Worm (Caenorhabditis elegans) whole organism, young adult: ENCODE data around the gene pyk-2.
A peak's percentile ranks its signal among the peaks of the same experiment; 100 is the strongest.

ENCODE experiments used
- B0261.1 ChIP-seq: sonication (generic microtip); optimal IDR thresholded peaks from 2 replicates; lab custom pipeline; 2016; ENCODE audit warnings: mild to moderate bottlenecking, missing genetic modification characterization, moderate library complexity, missing compliant biosample characterization
- F55B11.4 ChIP-seq: sonication (generic microtip); optimal IDR thresholded peaks from 2 replicates; lab custom pipeline; 2016; ENCODE audit warnings: missing compliant biosample characterization, missing genetic modification characterization, borderline replicate concordance; ENCODE audit not compliant: insufficient read depth
- Y67H2A.10 ChIP-seq: fragments of 200-800 bp; sonication (Bioruptor generic); conservative IDR thresholded peaks from 2 replicates; pipeline ENCODE4 v1.3.6; 2022; ENCODE audit warnings: missing genetic modification reagents, missing genetic modification characterization, missing compliant biosample characterization
- Y95B8A.8 ChIP-seq: fragments of 200-800 bp; sonication (Bioruptor generic); IDR thresholded peaks from 2 replicates; pipeline ENCODE4 v1.3.6; 2022; ENCODE audit warnings: missing genetic modification reagents, missing genetic modification characterization, missing compliant biosample characterization
- ZK185.1 ChIP-seq: sonication (generic microtip); optimal IDR thresholded peaks from 2 replicates; lab custom pipeline; 2016; ENCODE audit warnings: mild to moderate bottlenecking, missing genetic modification characterization, missing compliant biosample characterization; ENCODE audit not compliant: poor library complexity, severe bottlenecking
- aptf-3 ChIP-seq: fragments of 200-800 bp; sonication (Bioruptor generic); IDR thresholded peaks from 2 replicates; pipeline ENCODE4 v1.3.6; 2022; ENCODE audit warnings: missing genetic modification characterization, missing compliant biosample characterization
- atf-7 ChIP-seq: sonication (generic microtip); optimal IDR thresholded peaks from 2 replicates; lab custom pipeline; 2017; ENCODE audit warnings: mild to moderate bottlenecking, missing genetic modification characterization, missing compliant biosample characterization
- athp-1 ChIP-seq: sonication (generic microtip); optimal IDR thresholded peaks from 2 replicates; lab custom pipeline; 2017; ENCODE audit warnings: mild to moderate bottlenecking, missing genetic modification characterization, missing compliant biosample characterization
- ceh-58 ChIP-seq: fragments of 200-800 bp; sonication (Bioruptor generic); IDR thresholded peaks from 2 replicates; pipeline ENCODE4 v1.3.6; 2022; ENCODE audit warnings: missing genetic modification characterization, missing compliant biosample characterization
- die-1 ChIP-seq: sonication (generic microtip); optimal IDR thresholded peaks from 2 replicates; lab custom pipeline; 2016; ENCODE audit warnings: missing genotype, mild to moderate bottlenecking, missing genetic modification characterization, missing compliant biosample characterization
- fkh-3 ChIP-seq: sonication (generic microtip); optimal IDR thresholded peaks from 2 replicates; lab custom pipeline; 2016; ENCODE audit warnings: mild to moderate bottlenecking, missing genetic modification characterization, missing compliant biosample characterization
- him-1 ChIP-seq: sonication (generic microtip); optimal IDR thresholded peaks from 2 replicates; lab custom pipeline; 2016; ENCODE audit warnings: missing genotype, missing genetic modification reagents, missing genetic modification characterization, missing compliant biosample characterization
- hlh-12 ChIP-seq: sonication (generic microtip); optimal IDR thresholded peaks from 2 replicates; lab custom pipeline; 2016; ENCODE audit warnings: missing genetic modification characterization, missing compliant biosample characterization
- hmg-1.2 ChIP-seq: fragments of 200-800 bp; sonication (Bioruptor generic); IDR thresholded peaks from 2 replicates; pipeline ENCODE4 v1.3.6; 2022; ENCODE audit warnings: missing genetic modification reagents, missing genetic modification characterization, missing compliant biosample characterization
- hmg-20 ChIP-seq: fragments of 200-800 bp; sonication (Bioruptor generic); IDR thresholded peaks from 2 replicates; pipeline ENCODE4 v1.3.6; 2022; ENCODE audit warnings: missing genetic modification reagents, missing genetic modification characterization, missing compliant biosample characterization
- hrde-1 ChIP-seq: sonication (generic microtip); optimal IDR thresholded peaks from 2 replicates; lab custom pipeline; 2016; ENCODE audit warnings: missing genetic modification characterization, mild to moderate bottlenecking, missing compliant biosample characterization, moderate library complexity, missing genotype, missing genetic modification reagents, borderline replicate concordance
- lin-26 ChIP-seq: fragments of 200-800 bp; sonication (Bioruptor generic); IDR thresholded peaks from 2 replicates; pipeline ENCODE4 v1.3.6; 2022; ENCODE audit warnings: missing genetic modification reagents, missing genetic modification characterization, missing compliant biosample characterization
- lsy-27 ChIP-seq: sonication (generic microtip); optimal IDR thresholded peaks from 2 replicates; lab custom pipeline; 2017; ENCODE audit warnings: missing genetic modification characterization, mild to moderate bottlenecking, missing compliant biosample characterization, antibody characterized with exemption, missing genotype, borderline replicate concordance; ENCODE audit not compliant: insufficient read depth
- madf-10 ChIP-seq: sonication (generic microtip); optimal IDR thresholded peaks from 2 replicates; lab custom pipeline; 2016; ENCODE audit warnings: mild to moderate bottlenecking, missing genetic modification characterization, missing compliant biosample characterization
- mcd-1 ChIP-seq: fragments of 200-800 bp; sonication (Bioruptor generic); IDR thresholded peaks from 2 replicates; pipeline ENCODE4 v1.3.6; 2022; ENCODE audit warnings: missing genetic modification reagents, missing genetic modification characterization, missing compliant biosample characterization
- mel-28 ChIP-seq: sonication (generic microtip); optimal IDR thresholded peaks from 2 replicates; lab custom pipeline; 2016; ENCODE audit warnings: borderline replicate concordance, mild to moderate bottlenecking, missing genetic modification characterization, missing compliant biosample characterization
- mes-4 ChIP-seq: sonication (generic microtip); optimal IDR thresholded peaks from 2 replicates; lab custom pipeline; 2016; ENCODE audit warnings: missing genotype, missing genetic modification characterization, missing compliant biosample characterization
- nfya-1 ChIP-seq: sonication (generic microtip); optimal IDR thresholded peaks from 2 replicates; lab custom pipeline; 2017; ENCODE audit warnings: antibody characterized with exemption, missing compliant biosample characterization, missing genetic modification characterization, borderline replicate concordance; ENCODE audit not compliant: insufficient read depth
- nhr-80 ChIP-seq: sonication (generic microtip); optimal IDR thresholded peaks from 2 replicates; lab custom pipeline; 2016; ENCODE audit warnings: missing genetic modification characterization, missing compliant biosample characterization
- pbrm-1 ChIP-seq: fragments of 200-800 bp; sonication (Bioruptor generic); IDR thresholded peaks from 2 replicates; pipeline ENCODE4 v1.3.6; 2022; ENCODE audit warnings: missing genetic modification reagents, missing genetic modification characterization, missing compliant biosample characterization
- pha-4 ChIP-seq: fragments of 150-350 bp; sonication (generic microtip); optimal IDR thresholded peaks from 2 replicates; lab custom pipeline; 2014; ENCODE audit warnings: missing biosample characterization, missing genetic modification reagents, missing genetic modification characterization
- rcor-1 ChIP-seq: fragments of 200-800 bp; sonication (Bioruptor generic); IDR thresholded peaks from 2 replicates; pipeline ENCODE4 v1.3.6; 2022; ENCODE audit warnings: missing genetic modification reagents, missing genetic modification characterization, missing compliant biosample characterization
- sdz-38 ChIP-seq: sonication (generic microtip); optimal IDR thresholded peaks from 2 replicates; lab custom pipeline; 2016; ENCODE audit warnings: missing genotype, missing genetic modification characterization, missing compliant biosample characterization
- tbp1 ChIP-seq: fragments of 200-800 bp; sonication (Bioruptor generic); optimal IDR thresholded peaks from 2 replicates; lab custom pipeline; 2018; ENCODE audit warnings: mild to moderate bottlenecking, missing genetic modification characterization, missing compliant biosample characterization
- ztf-6 ChIP-seq: fragments of 200-800 bp; sonication (Bioruptor generic); IDR thresholded peaks from 2 replicates; pipeline ENCODE4 v1.3.6; 2022; ENCODE audit warnings: missing genetic modification reagents, missing genetic modification characterization, missing compliant biosample characterization

pyk-2 gene

ce11 chrIV:10909708-10910107, at the start of gene pyk-2:
Gene pyk-2, plus strand, starts transcription at chrIV:10909913.
- TF ChIP-seq mes-4 (tag; lab: Kevin White, UChicago) (no peak), hmg-1.2 (GFP tag; lab: Robert Waterston, UW) (peak; percentile 62), nhr-80 (tag; lab: Kevin White, UChicago) (peak; percentile 91)

ce11 chrIV:10861102-10861501, 48.6 kb upstream of the pyk-2 start, which contains the start of gene rbm-22:
Gene rbm-22, plus strand, starts transcription at chrIV:10861402.
- TF ChIP-seq fkh-3 (tag; lab: Kevin White, UChicago): no peak
- TF ChIP-seq Y67H2A.10 (GFP tag; lab: Robert Waterston, UW): no peak
- no peak for TF ChIP-seq lin-26 (GFP tag; lab: Robert Waterston, UW)
- TF ChIP-seq ZK185.1 (tag; lab: Kevin White, UChicago): no peak
- no peak for TF ChIP-seq athp-1
- no peak for TF ChIP-seq F55B11.4
- no peak for TF ChIP-seq nfya-1 (tag; lab: Kevin White, UChicago)
- TF ChIP-seq, all 124 proteins: peak for 0

- TF ChIP-seq pbrm-1 (GFP tag; lab: Robert Waterston, UW) (no peak), mel-28 (no peak), pha-4 (tag; lab: Kevin White, UChicago) (no peak), lsy-27 (tag; lab: Kevin White, UChicago) (no peak), him-1 (tag; lab: Kevin White, UChicago) (no peak), mcd-1 (GFP tag; lab: Robert Waterston, UW) (no peak), hrde-1 (no peak)
Observed at ce11 chrIV:10864031-10864430, 45.7 kb upstream of the pyk-2 start, which contains the start of gene nish-1. Gene nish-1, plus strand, starts transcription at chrIV:10864331.

ce11 chrIV:10867370-10868146, 42.2 kb upstream of the pyk-2 start:
- TF ChIP-seq ceh-58 (no peak), hlh-12 (tag; lab: Kevin White, UChicago) (no peak), hmg-20 (no peak), ztf-6 (GFP tag; lab: Robert Waterston, UW) (no peak), madf-10 (tag; lab: Kevin White, UChicago) (no peak)

DNA sequence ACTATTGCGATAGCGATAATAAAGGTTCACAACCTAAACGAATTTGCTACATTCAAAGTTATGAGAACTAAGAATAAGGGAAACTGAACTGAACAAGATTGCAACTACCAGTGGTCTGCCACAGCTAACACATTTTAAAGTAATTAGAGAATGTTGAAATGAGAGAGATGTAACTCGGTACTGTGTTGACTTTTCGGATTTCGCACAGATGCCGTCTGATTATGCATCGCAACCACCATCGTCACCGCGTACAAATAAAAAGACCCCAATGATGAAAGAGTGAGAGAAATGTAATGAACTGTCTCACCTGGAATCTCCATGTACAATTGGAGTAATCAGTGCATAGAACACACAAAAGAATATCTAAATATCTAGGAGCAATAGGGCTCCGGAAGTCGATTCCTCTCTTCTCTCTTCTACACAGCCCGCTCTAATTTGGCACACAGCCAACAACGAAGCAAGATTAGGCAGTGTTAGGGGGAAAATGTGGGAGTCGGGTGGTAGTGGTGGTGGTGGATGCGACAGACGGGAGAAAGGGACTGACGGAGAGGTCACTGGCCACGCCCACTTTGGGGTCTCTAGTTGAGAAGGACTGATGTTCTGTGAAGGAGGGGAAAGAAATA, 41.0 kb upstream of the pyk-2 start, which contains the start of gene F13E9.11:
Gene F13E9.11 (minus strand): TSS at position 507 of the 623 bp plus-strand sequence.
- no peak for TF ChIP-seq die-1 (tag; lab: Kevin White, UChicago)
- no peak for TF ChIP-seq atf-7
- no peak for TF ChIP-seq sdz-38 (tag; lab: Kevin White, UChicago)
- TF ChIP-seq mel-28: no peak
- no peak for TF ChIP-seq hmg-20
- TF ChIP-seq aptf-3: no peak
- TF ChIP-seq B0261.1 (tag; lab: Kevin White, UChicago): no peak
- no peak for TF ChIP-seq tbp1 (GFP tag; lab: Kevin White, UChicago)
- TF ChIP-seq Y95B8A.8 (GFP tag; lab: Robert Waterston, UW): no peak
- no peak for TF ChIP-seq ceh-58
- no peak for TF ChIP-seq rcor-1 (GFP tag; lab: Robert Waterston, UW)
- TF ChIP-seq, all 124 proteins: peak for 0
